Comparison of ENCODE assay signal across 6 worm cellular contexts in the genomic region with DNA sequence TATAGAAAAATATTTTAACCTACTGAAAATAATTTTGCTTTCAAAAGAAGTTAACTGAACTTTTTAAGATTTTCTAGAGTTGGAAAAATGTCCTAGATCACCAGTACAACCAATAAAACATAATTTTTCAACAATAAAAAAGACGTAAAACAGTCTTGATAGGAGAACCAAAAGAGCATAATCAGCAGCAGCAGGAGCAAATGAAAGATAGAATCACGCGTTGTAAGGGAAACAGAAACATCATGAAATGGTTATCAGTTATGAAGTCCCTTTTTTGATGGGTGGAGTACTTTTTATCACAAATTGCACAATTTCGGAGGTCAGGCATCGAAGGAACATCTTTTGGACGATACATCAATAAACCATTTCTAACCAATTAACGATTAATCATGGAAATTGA.
TF ChIP-seq lines count a peak whose summit lies in the region.

No protein-coding gene starts in this region.

TF ChIP-seq in whole organism, L1 larva, 84 proteins besides CTCF, POLR2A, EP300 and RAD21:
- peak; percentile 5 for TF ChIP-seq nhr-20 (tag; optimal IDR thresholded peaks at IDR 0.05; lab: Kevin White, UChicago)
- peak; percentile 59 for TF ChIP-seq tlp-1 (tag; optimal IDR thresholded peaks at IDR 0.05; lab: Kevin White, UChicago)
- TF ChIP-seq lin-35 (GFP tag; optimal IDR thresholded peaks at IDR 0.05; lab: Kevin White, UChicago): peak in 1 of 2 experiments; percentile 26
- TF ChIP-seq pag-3 (tag; optimal IDR thresholded peaks at IDR 0.05; lab: Kevin White, UChicago; ENCODE audit: borderline replicate concordance, insufficient read depth): no peak
- no peak for TF ChIP-seq lir-3 (tag; optimal IDR thresholded peaks at IDR 0.05; lab: Kevin White, UChicago; ENCODE audit: poor library complexity)
- TF ChIP-seq lin-15B (tag; optimal IDR thresholded peaks at IDR 0.05; lab: Kevin White, UChicago): no peak
- TF ChIP-seq pqm-1 (tag; optimal IDR thresholded peaks at IDR 0.05; lab: Kevin White, UChicago): peak; percentile 44
- TF ChIP-seq elt-2 (tag; optimal IDR thresholded peaks at IDR 0.05; lab: Kevin White, UChicago): peak; percentile 91
- TF ChIP-seq rnt-1 (tag; optimal IDR thresholded peaks at IDR 0.05; lab: Kevin White, UChicago): no peak
- no peak for TF ChIP-seq fkh-4 (tag; optimal IDR thresholded peaks at IDR 0.05; lab: Kevin White, UChicago; ENCODE audit: borderline replicate concordance)
- TF ChIP-seq skn-1 (tag; optimal IDR thresholded peaks at IDR 0.05; lab: Kevin White, UChicago): no peak
- TF ChIP-seq nhr-71 (tag; optimal IDR thresholded peaks at IDR 0.05; lab: Kevin White, UChicago): peak; percentile 8

TF ChIP-seq in whole organism, L2 larva, 48 proteins besides CTCF, POLR2A, EP300 and RAD21 (continues in another document):
- no peak for TF ChIP-seq unc-39 (tag; optimal IDR thresholded peaks at IDR 0.05; lab: Kevin White, UChicago)
- no peak for TF ChIP-seq ztf-4 (tag; optimal IDR thresholded peaks at IDR 0.05; lab: Kevin White, UChicago)
- TF ChIP-seq nhr-23 (tag; optimal IDR thresholded peaks at IDR 0.05; lab: Kevin White, UChicago): no peak
- TF ChIP-seq lsy-2 (tag; optimal IDR thresholded peaks at IDR 0.05; lab: Kevin White, UChicago): no peak
- no peak for TF ChIP-seq ztf-11 (tag; optimal IDR thresholded peaks at IDR 0.05; lab: Kevin White, UChicago)
- TF ChIP-seq nhr-11 (tag; optimal IDR thresholded peaks at IDR 0.05; lab: Kevin White, UChicago): no peak
- TF ChIP-seq unc-55 (GFP tag; optimal IDR thresholded peaks at IDR 0.05; lab: Kevin White, UChicago): no peak
- no peak for TF ChIP-seq R02D3.7 (tag; optimal IDR thresholded peaks at IDR 0.05; lab: Kevin White, UChicago)
- TF ChIP-seq nhr-6 (tag; optimal IDR thresholded peaks at IDR 0.05; lab: Kevin White, UChicago): no peak
- no peak for TF ChIP-seq alr-1 (tag; optimal IDR thresholded peaks at IDR 0.05; lab: Kevin White, UChicago)
- TF ChIP-seq sma-9 (GFP tag; optimal IDR thresholded peaks at IDR 0.05; lab: Kevin White, UChicago): peak; percentile 71
- TF ChIP-seq sma-9 (tag; optimal IDR thresholded peaks at IDR 0.05; lab: Kevin White, UChicago): no peak
- no peak for TF ChIP-seq elt-1 (tag; optimal IDR thresholded peaks at IDR 0.05; lab: Kevin White, UChicago)
- TF ChIP-seq egl-27 (tag; optimal IDR thresholded peaks at IDR 0.05; lab: Kevin White, UChicago): no peak
- peak; percentile 6 for TF ChIP-seq gmeb-1 (tag; optimal IDR thresholded peaks at IDR 0.05; lab: Kevin White, UChicago)
- TF ChIP-seq fos-1 (tag; optimal IDR thresholded peaks at IDR 0.05; lab: Kevin White, UChicago): peak; percentile 86

TF ChIP-seq in whole organism, L3 larva, 47 proteins besides CTCF, POLR2A, EP300 and RAD21:
- peak; percentile 35 for TF ChIP-seq pha-4 (tag; optimal IDR thresholded peaks at IDR 0.05; lab: Kevin White, UChicago)
- no peak for TF ChIP-seq lin-15B (tag; optimal IDR thresholded peaks at IDR 0.05; lab: Kevin White, UChicago)
- TF ChIP-seq unc-62 (GFP tag; optimal IDR thresholded peaks at IDR 0.05; lab: Kevin White, UChicago): no peak
- TF ChIP-seq nhr-25 (tag; optimal IDR thresholded peaks at IDR 0.05; lab: Kevin White, UChicago): no peak
- peak; percentile 16 for TF ChIP-seq jun-1 (tag; optimal IDR thresholded peaks at IDR 0.05; lab: Kevin White, UChicago)
- no peak for TF ChIP-seq nhr-11 (tag; optimal IDR thresholded peaks at IDR 0.05; lab: Kevin White, UChicago)
- peak; percentile 95 for TF ChIP-seq pqm-1 (tag; optimal IDR thresholded peaks at IDR 0.05; lab: Kevin White, UChicago)
- peak; percentile 97 for TF ChIP-seq elt-2 (tag; optimal IDR thresholded peaks at IDR 0.05; lab: Kevin White, UChicago)
- no peak for TF ChIP-seq fkh-10 (GFP tag; optimal IDR thresholded peaks at IDR 0.05; lab: Kevin White, UChicago)
- TF ChIP-seq nhr-237 (tag; optimal IDR thresholded peaks at IDR 0.05; lab: Kevin White, UChicago): no peak
- TF ChIP-seq egl-27 (tag; optimal IDR thresholded peaks at IDR 0.05; lab: Kevin White, UChicago): no peak
- no peak for TF ChIP-seq daf-12 (tag; optimal IDR thresholded peaks at IDR 0.05; lab: Kevin White, UChicago)

TF ChIP-seq in whole organism, L4 larva, 104 proteins besides CTCF, POLR2A, EP300 and RAD21 (continues in another document):
- no peak for TF ChIP-seq daf-16 (GFP tag; optimal IDR thresholded peaks at IDR 0.05; lab: Kevin White, UChicago)
- TF ChIP-seq daf-16 (tag; optimal IDR thresholded peaks at IDR 0.05; lab: Kevin White, UChicago): peak; percentile 89
- no peak for TF ChIP-seq nhr-42 (GFP tag; IDR thresholded peaks at IDR 0.05; lab: Robert Waterston, UW)
- 0 out of 2 replicates have a peak, but pooled peaks have one; percentile 56 for TF ChIP-seq tra-1 (GFP tag; IDR thresholded peaks at IDR 0.05; lab: Robert Waterston, UW)
- TF ChIP-seq ces-1 (GFP tag; optimal IDR thresholded peaks at IDR 0.05; lab: Kevin White, UChicago): no peak
- TF ChIP-seq dve-1 (tag; optimal IDR thresholded peaks at IDR 0.05; lab: Kevin White, UChicago; ENCODE audit: insufficient read depth): peak; percentile 73
- TF ChIP-seq unc-39 (tag; optimal IDR thresholded peaks at IDR 0.05; lab: Kevin White, UChicago): no peak
- TF ChIP-seq php-3 (GFP tag; IDR thresholded peaks at IDR 0.05; lab: Robert Waterston, UW): peak; percentile 94
- peak; percentile 91 for TF ChIP-seq dmd-6 (GFP tag; IDR thresholded peaks at IDR 0.05; lab: Robert Waterston, UW)
- TF ChIP-seq nhr-48 (tag; optimal IDR thresholded peaks at IDR 0.05; lab: Kevin White, UChicago): peak; percentile 27
- peak; percentile 98 for TF ChIP-seq pqm-1 (tag; optimal IDR thresholded peaks at IDR 0.05; lab: Kevin White, UChicago)
- TF ChIP-seq mdl-1 (tag; optimal IDR thresholded peaks at IDR 0.05; lab: Kevin White, UChicago): peak in 1 of 2 experiments; percentile 34
- TF ChIP-seq nhr-77 (tag; optimal IDR thresholded peaks at IDR 0.05; lab: Kevin White, UChicago): peak; percentile 77
- peak; percentile 13 for TF ChIP-seq nhr-102 (tag; optimal IDR thresholded peaks at IDR 0.05; lab: Kevin White, UChicago)
- TF ChIP-seq hlh-30 (tag; optimal IDR thresholded peaks at IDR 0.05; lab: Kevin White, UChicago; ENCODE audit: insufficient read depth): peak; percentile 36
- TF ChIP-seq nhr-28 (tag; optimal IDR thresholded peaks at IDR 0.05; lab: Kevin White, UChicago): peak; percentile 95

TF ChIP-seq in whole organism, late embryonic, 69 proteins besides CTCF, POLR2A, EP300 and RAD21:
- TF ChIP-seq elt-2 (tag; optimal IDR thresholded peaks at IDR 0.05; lab: Kevin White, UChicago) (peak; percentile 73), C38D4.7 (GFP tag; optimal IDR thresholded peaks at IDR 0.05; lab: Kevin White, UChicago) (no peak)
TF ChIP-seq in whole organism, late embryonic: peak in this region for 1.

TF ChIP-seq in whole organism, young adult, 124 proteins besides CTCF, POLR2A, EP300 and RAD21:
- no peak for TF ChIP-seq snpc-4 (GFP tag; optimal IDR thresholded peaks at IDR 0.05; lab: Kevin White, UChicago)
- peak in 1 of 4 experiments; percentile 44 for TF ChIP-seq snpc-4 (tag; optimal IDR thresholded peaks at IDR 0.05; lab: Kevin White, UChicago)
- no peak for TF ChIP-seq sea-2 (GFP tag; IDR thresholded peaks at IDR 0.05; lab: Robert Waterston, UW)
- TF ChIP-seq ceh-58 (GFP tag; IDR thresholded peaks at IDR 0.05; lab: Robert Waterston, UW): no peak
- TF ChIP-seq Y67H2A.10 (GFP tag; conservative IDR thresholded peaks at IDR 0.05; lab: Robert Waterston, UW): no peak
- TF ChIP-seq nhr-80 (tag; optimal IDR thresholded peaks at IDR 0.05; lab: Kevin White, UChicago): peak; percentile 92
